Fruit fly (Drosophila melanogaster) whole organism, pupa: ENCODE results near the gene CG32017.

Experiments used
- CG10348 ChIP-seq: fragments of 200-800 bp; sonication (Bioruptor generic); IDR thresholded peaks from 2 replicates; pipeline ENCODE4 v1.3.6; 2022; ENCODE audit warnings: missing biosample characterization, missing genetic modification characterization
- CG12605 ChIP-seq: fragments of 200-800 bp; sonication (Bioruptor generic); IDR thresholded peaks from 2 replicates; pipeline ENCODE4 v1.3.6; 2022; ENCODE audit warnings: missing biosample characterization, missing genetic modification characterization
- CG13204 ChIP-seq: fragments of 200-800 bp; sonication (Bioruptor generic); optimal IDR thresholded peaks from 2 replicates; lab custom pipeline; 2018; ENCODE audit warnings: missing biosample characterization, mild to moderate bottlenecking, missing genetic modification characterization, moderate library complexity
- CG14655 ChIP-seq: fragments of 200-800 bp; sonication (Bioruptor generic); optimal IDR thresholded peaks from 3 replicates; lab custom pipeline; 2017; ENCODE audit warnings: mild to moderate bottlenecking, missing biosample characterization, missing genetic modification reagents, missing genetic modification characterization
- CG15710 ChIP-seq: fragments of 200-800 bp; sonication (Bioruptor generic); optimal IDR thresholded peaks from 2 replicates; lab custom pipeline; 2018; ENCODE audit warnings: missing biosample characterization, mild to moderate bottlenecking, missing genetic modification characterization, moderate library complexity
- CG17806 ChIP-seq: fragments of 200-800 bp; sonication (Bioruptor generic); optimal IDR thresholded peaks from 2 replicates; lab custom pipeline; 2018; ENCODE audit warnings: missing biosample characterization, mild to moderate bottlenecking, missing genetic modification characterization, moderate library complexity
- CG32121 ChIP-seq: fragments of 200-800 bp; sonication (Bioruptor generic); IDR thresholded peaks from 2 replicates; pipeline ENCODE4 v1.3.6; 2022; ENCODE audit warnings: missing biosample characterization, missing genetic modification characterization
- CG34367 ChIP-seq: fragments of 200-800 bp; sonication (Bioruptor generic); optimal IDR thresholded peaks from 2 replicates; lab custom pipeline; 2018; ENCODE audit warnings: missing biosample characterization, mild to moderate bottlenecking, missing genetic modification characterization
- CG4496 ChIP-seq: fragments of 200-800 bp; sonication (Bioruptor generic); IDR thresholded peaks from 3 replicates; pipeline ENCODE4 v1.3.6; 2022; ENCODE audit warnings: missing biosample characterization, missing genetic modification characterization
- CG8159 ChIP-seq: fragments of 200-800 bp; sonication (Bioruptor generic); optimal IDR thresholded peaks from 3 replicates; lab custom pipeline; 2018; ENCODE audit warnings: missing biosample characterization, mild to moderate bottlenecking, missing genetic modification characterization, moderate library complexity
- CG8301 ChIP-seq: fragments of 200-800 bp; sonication (Bioruptor generic); optimal IDR thresholded peaks from 2 replicates; lab custom pipeline; 2018; ENCODE audit warnings: missing biosample characterization, mild to moderate bottlenecking, missing genetic modification characterization
- CG9948 ChIP-seq: fragments of 200-800 bp; sonication (Bioruptor generic); optimal IDR thresholded peaks from 2 replicates; lab custom pipeline; 2018; ENCODE audit warnings: missing biosample characterization, mild to moderate bottlenecking, missing genetic modification characterization, moderate library complexity
- D1 ChIP-seq: fragments of 200-800 bp; sonication (Bioruptor generic); optimal IDR thresholded peaks from 2 replicates; lab custom pipeline; 2018; ENCODE audit warnings: missing biosample characterization, mild to moderate bottlenecking, missing genetic modification characterization, moderate library complexity
- EcR ChIP-seq: fragments of 200-800 bp; sonication (Bioruptor generic); optimal IDR thresholded peaks from 3 replicates; lab custom pipeline; 2019; ENCODE audit warnings: missing biosample characterization, missing genetic modification characterization, mild to moderate bottlenecking, moderate library complexity, missing genetic modification reagents
- Ets98B ChIP-seq: fragments of 200-800 bp; sonication (Bioruptor generic); IDR thresholded peaks from 2 replicates; pipeline ENCODE4 v1.3.6; 2022; ENCODE audit warnings: missing biosample characterization, missing genetic modification characterization
- Pif1A ChIP-seq: fragments of 200-800 bp; sonication (Bioruptor generic); optimal IDR thresholded peaks from 3 replicates; lab custom pipeline; 2016; ENCODE audit warnings: missing biosample characterization, missing genetic modification characterization
- Pif1B ChIP-seq: fragments of 200-800 bp; sonication (Bioruptor generic); optimal IDR thresholded peaks from 3 replicates; lab custom pipeline; 2016; ENCODE audit warnings: missing biosample characterization, missing genetic modification characterization
- Snoo ChIP-seq: fragments of 200-800 bp; sonication (Bioruptor generic); optimal IDR thresholded peaks from 3 replicates; lab custom pipeline; 2017; ENCODE audit warnings: missing biosample characterization, mild to moderate bottlenecking, missing genetic modification characterization, inconsistent platforms
- fd96Ca ChIP-seq: fragments of 200-800 bp; sonication (Bioruptor generic); IDR thresholded peaks from 3 replicates; pipeline ENCODE4 v1.3.6; 2022; ENCODE audit warnings: missing biosample characterization, missing genetic modification characterization
- gl ChIP-seq: fragments of 200-800 bp; sonication (Bioruptor generic); optimal IDR thresholded peaks from 2 replicates; lab custom pipeline; 2018; ENCODE audit warnings: missing biosample characterization, mild to moderate bottlenecking, missing genetic modification characterization
- rn ChIP-seq: fragments of 200-800 bp; sonication (Bioruptor generic); IDR thresholded peaks from 2 replicates; pipeline ENCODE4 v1.3.6; 2022; ENCODE audit warnings: missing biosample characterization, missing genetic modification characterization

The CG32017 gene

dm6 chr4:1182809-1183208 lies 20.9 kb upstream of the CG32017 start:
- TF ChIP-seq CG14655 (GFP tag; lab: Kevin White, UChicago) = no peak
- no peak for TF ChIP-seq CG10348
- TF ChIP-seq fd96Ca (GFP tag; lab: Robert Waterston, UW) = no peak
- no peak for TF ChIP-seq EcR
- TF ChIP-seq Ets98B (GFP tag; lab: Robert Waterston, UW) = no peak
- TF ChIP-seq CG34367 = no peak
- no peak for TF ChIP-seq CG32121
- no peak for TF ChIP-seq gl
- no peak for TF ChIP-seq CG15710 (tag; lab: Kevin White, UChicago)
- TF ChIP-seq CG4496 (GFP tag; lab: Robert Waterston, UW) = no peak
- no peak for TF ChIP-seq CG8159 (tag; lab: Kevin White, UChicago)
- no peak for TF ChIP-seq CG17806 (tag; lab: Kevin White, UChicago)
- no peak for TF ChIP-seq CG8301 (tag; lab: Kevin White, UChicago)
- no peak for TF ChIP-seq D1 (tag; lab: Kevin White, UChicago)
- TF ChIP-seq, all 21 proteins: peak for 0

dm6 chr4:1181591-1182125 lies 19.7 kb upstream of the CG32017 start, which contains the start of gene pho:
Gene pho (minus strand): TSS chr4:1181628.
- TF ChIP-seq Pif1B = no peak
- no peak for TF ChIP-seq rn (GFP tag; lab: Robert Waterston, UW)
- peak; percentile 28 for TF ChIP-seq Snoo (tag; lab: Kevin White, UChicago)
- no peak for TF ChIP-seq gl
- peak; percentile 60 for TF ChIP-seq D1 (tag; lab: Kevin White, UChicago)
- no peak for TF ChIP-seq CG14655 (GFP tag; lab: Kevin White, UChicago)
- no peak for TF ChIP-seq CG13204 (GFP tag; lab: Kevin White, UChicago)
- TF ChIP-seq Ets98B (GFP tag; lab: Robert Waterston, UW) = no peak
- no peak for TF ChIP-seq Pif1A
- no peak for TF ChIP-seq CG15710 (tag; lab: Kevin White, UChicago)
- no peak for TF ChIP-seq CG9948 (tag; lab: Kevin White, UChicago)

- no peak for TF ChIP-seq CG32121
- no peak for TF ChIP-seq CG13204 (GFP tag; lab: Kevin White, UChicago)
- no peak for TF ChIP-seq CG34367
- TF ChIP-seq CG12605 = no peak
- no peak for TF ChIP-seq CG15710 (tag; lab: Kevin White, UChicago)
- no peak for TF ChIP-seq CG14655 (GFP tag; lab: Kevin White, UChicago)
- no peak for TF ChIP-seq D1 (tag; lab: Kevin White, UChicago)
- no peak for TF ChIP-seq Pif1B
- no peak for TF ChIP-seq CG8159 (tag; lab: Kevin White, UChicago)
- TF ChIP-seq fd96Ca (GFP tag; lab: Robert Waterston, UW) = no peak
Measured at dm6 chr4:1175156-1175555, 13.2 kb upstream of the CG32017 start.

dm6 chr4:1156278-1156677 lies 5.7 kb downstream of the CG32017 start:
- no peak for TF ChIP-seq CG9948 (tag; lab: Kevin White, UChicago)
- no peak for TF ChIP-seq CG15710 (tag; lab: Kevin White, UChicago)
- TF ChIP-seq CG8159 (tag; lab: Kevin White, UChicago) = no peak
- no peak for TF ChIP-seq Ets98B (GFP tag; lab: Robert Waterston, UW)
- no peak for TF ChIP-seq CG13204 (GFP tag; lab: Kevin White, UChicago)
- no peak for TF ChIP-seq CG14655 (GFP tag; lab: Kevin White, UChicago)
- TF ChIP-seq CG12605 = no peak
- TF ChIP-seq gl = no peak
- TF ChIP-seq rn (GFP tag; lab: Robert Waterston, UW) = no peak
- TF ChIP-seq CG32121 = no peak
- no peak for TF ChIP-seq D1 (tag; lab: Kevin White, UChicago)
- no peak for TF ChIP-seq Snoo (tag; lab: Kevin White, UChicago)
- no peak for TF ChIP-seq CG4496 (GFP tag; lab: Robert Waterston, UW)
- TF ChIP-seq CG34367 = no peak
- TF ChIP-seq CG10348 = no peak

- TF ChIP-seq rn (GFP tag; lab: Robert Waterston, UW) (no peak), CG9948 (tag; lab: Kevin White, UChicago) (no peak), Pif1A (no peak), CG4496 (GFP tag; lab: Robert Waterston, UW) (no peak), gl (no peak)
- TF ChIP-seq, all 21 proteins: peak for 0
Measured at dm6 chr4:1147966-1148541, 13.9 kb downstream of the CG32017 start.

dm6 chr4:1147166-1147565 lies 14.8 kb downstream of the CG32017 start, which contains the start of gene Kif3C:
Gene Kif3C (plus strand): TSS chr4:1147466.
- TF ChIP-seq CG13204 (GFP tag; lab: Kevin White, UChicago) (no peak), D1 (tag; lab: Kevin White, UChicago) (no peak), rn (GFP tag; lab: Robert Waterston, UW) (no peak), CG9948 (tag; lab: Kevin White, UChicago) (no peak), CG14655 (GFP tag; lab: Kevin White, UChicago) (no peak), fd96Ca (GFP tag; lab: Robert Waterston, UW) (no peak), EcR (no peak), CG17806 (tag; lab: Kevin White, UChicago) (no peak), CG8159 (tag; lab: Kevin White, UChicago) (no peak), CG8301 (tag; lab: Kevin White, UChicago) (no peak), CG32121 (no peak), CG34367 (no peak), Ets98B (GFP tag; lab: Robert Waterston, UW) (no peak), CG10348 (no peak), gl (no peak), Pif1B (no peak)
